Fruit fly (Drosophila melanogaster) whole organism, adult: ENCODE measurements around the gene Ssadh.

Experiments
- CG11617 ChIP-seq: fragments of 200-800 bp; sonication (Bioruptor generic); optimal IDR thresholded peaks from 2 replicates; lab custom pipeline; 2017; ENCODE audit warnings: mild to moderate bottlenecking, missing biosample characterization, missing genetic modification reagents, missing genetic modification characterization
- CG12768 ChIP-seq: fragments of 200-800 bp; sonication (Bioruptor generic); optimal IDR thresholded peaks from 2 replicates; lab custom pipeline; 2017; ENCODE audit warnings: missing biosample characterization, missing genetic modification characterization, mild to moderate bottlenecking, moderate library complexity, missing genetic modification reagents
- CG14711 ChIP-seq: fragments of 200-800 bp; sonication (Bioruptor generic); optimal IDR thresholded peaks from 2 replicates; lab custom pipeline; 2018; ENCODE audit warnings: missing biosample characterization, mild to moderate bottlenecking, missing genetic modification characterization, moderate library complexity
- CG1620 ChIP-seq: fragments of 200-800 bp; sonication (Bioruptor generic); optimal IDR thresholded peaks from 2 replicates; lab custom pipeline; 2016; ENCODE audit warnings: missing biosample characterization, missing genetic modification characterization
- CG33017 ChIP-seq: fragments of 200-800 bp; sonication (Bioruptor generic); optimal IDR thresholded peaks from 2 replicates; lab custom pipeline; 2018; ENCODE audit warnings: missing biosample characterization, mild to moderate bottlenecking, missing genetic modification characterization, moderate library complexity
- CG5204 ChIP-seq: fragments of 200-800 bp; sonication (Bioruptor generic); optimal IDR thresholded peaks from 2 replicates; lab custom pipeline; 2016; ENCODE audit warnings: missing biosample characterization, missing genetic modification characterization
- CG7045 ChIP-seq: fragments of 200-800 bp; sonication (Bioruptor generic); optimal IDR thresholded peaks from 2 replicates; lab custom pipeline; 2017; ENCODE audit warnings: missing biosample characterization, mild to moderate bottlenecking, missing genetic modification characterization
- CG7101 ChIP-seq: fragments of 200-800 bp; sonication (Bioruptor generic); optimal IDR thresholded peaks from 2 replicates; lab custom pipeline; 2018; ENCODE audit warnings: missing biosample characterization, mild to moderate bottlenecking, missing genetic modification characterization, moderate library complexity
- Clk ChIP-seq: fragments of 200-800 bp; sonication (Bioruptor generic); optimal IDR thresholded peaks from 2 replicates; lab custom pipeline; 2017; ENCODE audit warnings: missing biosample characterization, missing genetic modification characterization
- Crg-1 ChIP-seq: fragments of 200-800 bp; sonication (Bioruptor generic); optimal IDR thresholded peaks from 2 replicates; lab custom pipeline; 2016; ENCODE audit warnings: missing biosample characterization, missing genetic modification characterization
- Hr96 ChIP-seq: fragments of 200-800 bp; sonication (Bioruptor generic); optimal IDR thresholded peaks from 2 replicates; lab custom pipeline; 2016; ENCODE audit warnings: missing biosample characterization, missing genetic modification characterization
- Mnt ChIP-seq: fragments of 200-800 bp; sonication (Bioruptor generic); optimal IDR thresholded peaks from 2 replicates; lab custom pipeline; 2016; ENCODE audit warnings: missing biosample characterization, mild to moderate bottlenecking, missing genetic modification characterization
- bab1 ChIP-seq: fragments of 200-800 bp; sonication (Bioruptor generic); optimal IDR thresholded peaks from 3 replicates; lab custom pipeline; 2019; ENCODE audit warnings: missing biosample characterization, mild to moderate bottlenecking, missing genetic modification characterization, moderate library complexity
- cic ChIP-seq: fragments of 200-800 bp; sonication (Bioruptor generic); optimal IDR thresholded peaks from 2 replicates; lab custom pipeline; 2017; ENCODE audit warnings: missing biosample characterization, mild to moderate bottlenecking, missing genetic modification characterization, moderate library complexity
- cnc ChIP-seq, 2 experiments: fragments of >200 bp; optimal IDR thresholded peaks; 2 replicates each; lab custom pipeline; 2017
- kay ChIP-seq: fragments of 200-800 bp; sonication (Bioruptor generic); peaks from one replicate; lab custom pipeline; 2016; ENCODE audit warnings: missing biosample characterization, missing genetic modification characterization, borderline replicate concordance
- ovo ChIP-seq: fragments of 200-800 bp; sonication (Bioruptor generic); optimal IDR thresholded peaks from 2 replicates; lab custom pipeline; 2016; ENCODE audit warnings: missing biosample characterization, missing genetic modification characterization
- pad ChIP-seq: fragments of 200-800 bp; sonication (Bioruptor generic); optimal IDR thresholded peaks from 3 replicates; lab custom pipeline; 2017; ENCODE audit warnings: missing biosample characterization, missing genetic modification characterization, mild to moderate bottlenecking, moderate library complexity, missing genetic modification reagents
- tj ChIP-seq: fragments of 200-800 bp; sonication (Bioruptor generic); optimal IDR thresholded peaks from 3 replicates; lab custom pipeline; 2017; ENCODE audit warnings: missing biosample characterization, mild to moderate bottlenecking, missing genetic modification characterization, moderate library complexity
- toe ChIP-seq: fragments of 200-800 bp; sonication (Bioruptor generic); optimal IDR thresholded peaks from 2 replicates; lab custom pipeline; 2016; ENCODE audit warnings: missing biosample characterization, missing genetic modification characterization

The Ssadh gene

DNA sequence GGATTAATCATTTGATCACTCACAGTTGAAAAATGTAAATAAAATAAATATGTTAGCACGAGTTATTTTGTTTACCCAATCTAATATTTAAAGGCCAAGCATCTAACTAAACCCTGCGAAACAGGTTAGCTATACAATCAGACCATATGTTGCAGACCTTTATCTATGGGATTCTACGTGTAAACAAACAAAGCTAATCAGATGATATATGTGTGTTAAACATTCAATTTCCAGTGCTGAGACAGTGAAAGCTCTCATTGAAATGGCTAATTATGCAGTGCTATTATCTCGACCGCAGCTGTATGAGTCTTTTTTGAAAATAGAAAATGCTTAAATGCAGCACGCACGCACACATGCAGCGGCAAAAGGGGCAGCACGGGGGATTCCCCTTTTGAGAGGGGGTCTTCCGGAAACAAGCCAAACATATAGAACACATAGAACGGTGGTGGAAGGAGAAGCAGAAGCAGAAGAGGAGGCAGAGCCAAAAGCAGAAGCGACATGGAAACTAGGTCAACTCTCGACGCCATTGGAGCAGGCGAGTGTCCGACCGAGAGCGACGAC, 33.2 kb upstream of the Ssadh start:
- TF ChIP-seq Clk (GFP tag; lab: Kevin White, UChicago) (no peak), tj (GFP tag; lab: Kevin White, UChicago) (no peak), CG7101 (tag; lab: Kevin White, UChicago) (no peak), Mnt (no peak), CG11617 (no peak), CG1620 (GFP tag; lab: Kevin White, UChicago) (no peak), CG12768 (no peak), bab1 (GFP tag; lab: Kevin White, UChicago) (no peak)

DNA sequence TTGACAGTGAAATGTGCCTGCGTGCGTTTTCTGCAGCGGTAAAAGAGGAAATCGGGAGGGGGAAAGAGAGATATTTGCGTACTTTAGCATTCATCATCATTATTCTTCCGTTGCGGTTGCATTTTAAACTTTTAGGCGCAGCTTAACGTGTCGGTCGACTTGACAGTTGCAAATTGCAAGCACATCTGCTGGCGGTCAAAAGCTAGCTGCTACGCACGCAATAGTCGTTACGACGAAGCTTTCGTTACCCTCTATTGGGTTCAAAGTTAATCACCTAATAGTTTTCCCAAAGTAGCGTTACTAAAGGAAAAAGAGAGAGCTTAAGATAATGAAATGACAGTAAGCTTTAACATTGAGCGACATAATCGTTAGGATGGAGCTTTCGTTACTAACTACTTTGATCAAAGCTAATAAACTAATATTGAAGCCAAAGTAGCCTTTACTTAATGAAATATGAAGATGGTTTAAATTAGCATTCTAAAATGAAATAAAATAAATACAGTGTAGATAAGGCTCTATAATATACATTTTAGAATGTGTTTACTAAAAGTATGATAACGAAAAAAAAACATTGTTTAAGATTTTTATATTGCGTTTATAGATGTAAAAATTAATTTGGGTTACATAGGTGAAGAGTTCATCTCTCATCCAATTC, 25.5 kb upstream of the Ssadh start:
- TF ChIP-seq toe (GFP tag; lab: Kevin White, UChicago) (no peak), Mnt (no peak), Hr96 (no peak), CG5204 (GFP tag; lab: Kevin White, UChicago) (no peak), CG14711 (no peak), bab1 (GFP tag; lab: Kevin White, UChicago) (peak; percentile 46), pad (GFP tag; lab: Kevin White, UChicago) (peak; percentile 25), Crg-1 (GFP tag; lab: Kevin White, UChicago) (no peak), CG33017 (peak; percentile 20), kay (peak; percentile 86), CG7045 (no peak), cic (GFP tag; lab: Kevin White, UChicago) (peak; percentile 51), tj (GFP tag; lab: Kevin White, UChicago) (peak; percentile 87), CG7101 (tag; lab: Kevin White, UChicago) (no peak), Clk (GFP tag; lab: Kevin White, UChicago) (no peak), ovo (peak; percentile 12), CG11617 (no peak), CG12768 (peak; percentile 66), CG1620 (GFP tag; lab: Kevin White, UChicago) (no peak), cnc (optimal IDR thresholded peaks at IDR 0.05; lab: Kevin White, UChicago) (no peak)

DNA sequence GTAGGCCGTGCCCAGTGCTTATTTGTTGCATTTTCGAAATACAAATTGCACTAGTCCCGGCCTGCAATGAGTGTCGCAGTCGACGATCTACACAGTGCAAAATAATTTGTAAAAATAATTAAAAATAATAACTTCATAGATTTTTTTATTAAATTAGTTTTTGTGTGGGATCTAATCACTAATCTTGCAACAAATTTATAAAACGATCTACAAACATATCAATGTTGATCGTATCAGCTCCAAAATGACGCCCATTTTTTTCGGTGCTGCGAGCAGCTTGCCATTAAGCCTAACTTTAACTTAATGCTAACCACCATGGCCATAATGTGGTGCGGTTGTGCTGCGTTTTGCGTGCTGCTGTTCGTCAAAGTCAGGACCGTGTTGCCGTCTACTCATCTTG, 24.7 kb upstream of the Ssadh start:
- no peak for TF ChIP-seq Crg-1 (GFP tag; lab: Kevin White, UChicago)
- no peak for TF ChIP-seq Clk (GFP tag; lab: Kevin White, UChicago)
- TF ChIP-seq CG14711 = peak; percentile 37
- no peak for TF ChIP-seq kay
- TF ChIP-seq CG1620 (GFP tag; lab: Kevin White, UChicago) = no peak
- no peak for TF ChIP-seq pad (GFP tag; lab: Kevin White, UChicago)
- no peak for TF ChIP-seq cic (GFP tag; lab: Kevin White, UChicago)
- TF ChIP-seq bab1 (GFP tag; lab: Kevin White, UChicago) = peak; percentile 44
- TF ChIP-seq CG7101 (tag; lab: Kevin White, UChicago) = no peak
- no peak for TF ChIP-seq CG12768
- TF ChIP-seq ovo = no peak
- no peak for TF ChIP-seq toe (GFP tag; lab: Kevin White, UChicago)
- TF ChIP-seq CG33017 = no peak

DNA sequence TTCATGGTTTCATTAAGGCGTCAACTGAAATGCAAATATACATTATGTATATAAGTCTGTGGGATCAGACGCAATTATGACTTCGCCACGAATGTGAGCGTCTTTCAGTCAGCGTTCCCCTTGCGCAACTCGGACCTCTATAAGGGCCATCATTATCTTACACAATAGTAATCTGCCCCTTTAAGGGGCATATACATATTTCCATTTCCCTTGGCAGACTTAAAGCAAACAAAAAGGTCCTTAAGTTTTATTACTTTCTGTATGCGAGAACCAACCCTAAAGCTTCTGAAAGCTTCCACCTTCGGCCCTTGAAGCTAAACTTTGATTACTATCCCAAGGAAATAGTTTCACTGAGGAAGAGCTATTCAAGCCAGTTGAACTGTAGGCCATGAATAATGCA, 23.7 kb upstream of the Ssadh start:
- TF ChIP-seq CG7101 (tag; lab: Kevin White, UChicago) (no peak), Crg-1 (GFP tag; lab: Kevin White, UChicago) (no peak), CG11617 (no peak), Mnt (no peak), CG7045 (no peak), ovo (no peak), cic (GFP tag; lab: Kevin White, UChicago) (no peak), toe (GFP tag; lab: Kevin White, UChicago) (no peak), CG14711 (no peak), tj (GFP tag; lab: Kevin White, UChicago) (no peak), CG12768 (no peak)

DNA sequence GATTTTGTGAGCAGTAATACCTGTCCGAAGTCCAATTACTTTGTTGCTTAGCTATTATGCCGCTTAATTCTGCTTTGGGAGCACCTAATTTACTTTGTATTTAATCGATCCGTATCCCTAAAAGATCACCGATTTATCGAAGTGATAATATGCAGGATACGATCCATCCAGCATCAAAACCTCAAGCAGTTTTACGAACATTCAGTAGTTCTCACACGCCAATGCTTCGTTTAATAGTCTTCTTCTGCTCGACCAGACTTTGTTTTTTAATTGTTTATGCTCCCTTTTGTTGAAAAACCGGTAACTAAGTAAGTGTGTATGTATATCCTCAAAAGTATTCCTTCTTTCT, 21.5 kb upstream of the Ssadh start:
- TF ChIP-seq kay (no peak), CG5204 (GFP tag; lab: Kevin White, UChicago) (no peak), pad (GFP tag; lab: Kevin White, UChicago) (no peak), CG14711 (no peak), Mnt (no peak), CG11617 (no peak), CG7101 (tag; lab: Kevin White, UChicago) (no peak), toe (GFP tag; lab: Kevin White, UChicago) (no peak), bab1 (GFP tag; lab: Kevin White, UChicago) (no peak), Hr96 (no peak), cic (GFP tag; lab: Kevin White, UChicago) (no peak), Crg-1 (GFP tag; lab: Kevin White, UChicago) (no peak), CG1620 (GFP tag; lab: Kevin White, UChicago) (no peak), Clk (GFP tag; lab: Kevin White, UChicago) (no peak), CG7045 (no peak), cnc (optimal IDR thresholded peaks at IDR 0.05; lab: Kevin White, UChicago) (no peak), CG12768 (no peak)

DNA sequence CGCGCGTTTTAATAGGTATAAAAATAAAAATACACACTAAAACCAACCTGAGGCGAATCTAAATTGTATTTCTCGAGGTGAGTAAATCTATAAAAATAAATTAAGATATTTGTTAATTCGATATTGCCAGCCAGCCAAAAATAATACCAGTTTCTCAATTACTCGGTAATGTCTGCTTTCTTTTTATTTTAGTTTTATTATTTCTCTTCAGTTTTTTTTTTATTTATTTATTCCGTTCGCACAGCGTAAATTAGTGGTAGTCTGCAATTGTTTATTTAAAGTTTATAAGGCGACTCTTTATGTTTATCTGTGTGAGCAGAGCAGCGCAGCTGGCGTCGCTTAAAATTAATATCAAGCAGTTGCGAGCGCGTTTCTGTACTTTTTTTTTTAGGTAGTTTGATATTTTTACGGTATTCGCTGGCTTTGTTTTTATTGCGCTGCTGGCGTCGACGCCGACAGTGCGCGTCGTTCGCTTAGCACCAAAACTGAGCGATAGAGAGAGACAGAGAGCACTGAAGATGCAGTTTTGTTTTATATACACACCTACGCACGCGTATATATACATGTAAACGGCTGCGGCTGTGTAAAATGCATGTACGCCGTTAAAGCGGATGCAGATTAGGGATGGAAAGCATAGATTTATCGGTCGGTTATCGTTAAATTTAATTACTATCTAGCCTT, 21.0 kb upstream of the Ssadh start:
- TF ChIP-seq CG1620 (GFP tag; lab: Kevin White, UChicago) = no peak
- peak; percentile 33 for TF ChIP-seq Mnt
- peak; percentile 52 for TF ChIP-seq CG11617
- peak; percentile 56 for TF ChIP-seq cic (GFP tag; lab: Kevin White, UChicago)
- peak; percentile 49 for TF ChIP-seq ovo
- peak; percentile 42 for TF ChIP-seq toe (GFP tag; lab: Kevin White, UChicago)
- TF ChIP-seq Crg-1 (GFP tag; lab: Kevin White, UChicago) = no peak
- TF ChIP-seq kay = peak; percentile 95
- TF ChIP-seq pad (GFP tag; lab: Kevin White, UChicago) = no peak
- peak; percentile 3 for TF ChIP-seq CG14711
- TF ChIP-seq CG33017 = peak; percentile 41
- no peak for TF ChIP-seq CG7045
- TF ChIP-seq bab1 (GFP tag; lab: Kevin White, UChicago) = peak; percentile 42
- peak; percentile 41 for TF ChIP-seq CG7101 (tag; lab: Kevin White, UChicago)
- no peak for TF ChIP-seq CG5204 (GFP tag; lab: Kevin White, UChicago)
- peak; percentile 79 for TF ChIP-seq CG12768
- peak; percentile 50 for TF ChIP-seq Hr96
- no peak for TF ChIP-seq cnc (optimal IDR thresholded peaks at IDR 0.05; lab: Kevin White, UChicago)
- TF ChIP-seq Clk (GFP tag; lab: Kevin White, UChicago) = no peak
- TF ChIP-seq tj (GFP tag; lab: Kevin White, UChicago) = peak; percentile 50
